Fruit fly (Drosophila melanogaster) whole organism, embryonic: ENCODE measurements around the gene CG31021.
A peak's percentile ranks its signal among the peaks of the same experiment; 100 is the strongest.

Experiments
- B-H1 ChIP-seq: fragments of 200-800 bp; sonication (Bioruptor generic); IDR thresholded peaks from 3 replicates; pipeline ENCODE4 v1.3.6; 2022; ENCODE audit warnings: missing biosample characterization, missing genetic modification characterization
- Bteb2 ChIP-seq: fragments of 200-800 bp; sonication (Bioruptor generic); optimal IDR thresholded peaks from 2 replicates; lab custom pipeline; 2016; ENCODE audit warnings: missing biosample characterization, missing genetic modification characterization
- CG10147 ChIP-seq: fragments of 200-800 bp; sonication (Bioruptor generic); optimal IDR thresholded peaks from 2 replicates; lab custom pipeline; 2019; ENCODE audit warnings: missing biosample characterization, mild to moderate bottlenecking, missing genetic modification characterization, moderate library complexity
- CG10321 ChIP-seq: fragments of 200-800 bp; sonication (Bioruptor generic); IDR thresholded peaks from 2 replicates; pipeline ENCODE4 v1.3.6; 2022; ENCODE audit warnings: missing biosample characterization, missing genetic modification characterization
- CG10543 ChIP-seq: fragments of 200-800 bp; sonication (Bioruptor generic); optimal IDR thresholded peaks from 3 replicates; lab custom pipeline; 2017; ENCODE audit warnings: missing biosample characterization, mild to moderate bottlenecking, missing genetic modification characterization, moderate library complexity
- CG16813 ChIP-seq: fragments of 200-800 bp; sonication (Bioruptor generic); IDR thresholded peaks from 3 replicates; pipeline ENCODE4 v1.3.6; 2022; ENCODE audit warnings: missing biosample characterization, missing genetic modification characterization; ENCODE audit not compliant: partially characterized antibody
- CG17361 ChIP-seq: fragments of 200-800 bp; sonication (Bioruptor generic); IDR thresholded peaks from 3 replicates; pipeline ENCODE4 v1.3.6; 2022; ENCODE audit warnings: missing biosample characterization, missing genetic modification characterization
- CG18011 ChIP-seq: fragments of 200-800 bp; sonication (Bioruptor generic); optimal IDR thresholded peaks from 2 replicates; lab custom pipeline; 2017; ENCODE audit warnings: missing biosample characterization, missing genetic modification characterization, mild to moderate bottlenecking, moderate library complexity, missing genotype
- CG34224 ChIP-seq: fragments of 200-800 bp; sonication (Bioruptor generic); IDR thresholded peaks from 3 replicates; pipeline ENCODE4 v1.3.6; 2022; ENCODE audit warnings: missing biosample characterization, missing genetic modification characterization; ENCODE audit not compliant: partially characterized antibody
- CG5953 ChIP-seq: fragments of 200-800 bp; sonication (Bioruptor generic); IDR thresholded peaks from 2 replicates; pipeline ENCODE4 v1.3.6; 2022; ENCODE audit warnings: missing biosample characterization, missing genetic modification characterization
- CG7839 ChIP-seq: fragments of 200-800 bp; sonication (Bioruptor generic); optimal IDR thresholded peaks from 3 replicates; lab custom pipeline; 2018; ENCODE audit warnings: missing biosample characterization, mild to moderate bottlenecking, missing genetic modification characterization, moderate library complexity
- CoRest ChIP-seq: fragments of 200-800 bp; sonication (Bioruptor generic); optimal IDR thresholded peaks from 3 replicates; lab custom pipeline; 2018; ENCODE audit warnings: missing biosample characterization, mild to moderate bottlenecking, missing genetic modification characterization, moderate library complexity
- Dbx ChIP-seq: fragments of 200-800 bp; sonication (Bioruptor generic); IDR thresholded peaks from 3 replicates; pipeline ENCODE4 v1.3.6; 2022; ENCODE audit warnings: missing biosample characterization, missing genetic modification characterization
- Dp ChIP-seq: fragments of 200-800 bp; sonication (Bioruptor generic); optimal IDR thresholded peaks from 2 replicates; lab custom pipeline; 2018; ENCODE audit warnings: missing biosample characterization, mild to moderate bottlenecking, missing genetic modification characterization, moderate library complexity
- Elba2 ChIP-seq: fragments of 200-800 bp; sonication (Bioruptor generic); optimal IDR thresholded peaks from 3 replicates; lab custom pipeline; 2016; ENCODE audit warnings: missing biosample characterization, missing genetic modification characterization
- Fer2 ChIP-seq: fragments of 200-800 bp; sonication (Bioruptor generic); optimal IDR thresholded peaks from 2 replicates; lab custom pipeline; 2018; ENCODE audit warnings: missing biosample characterization, mild to moderate bottlenecking, missing genetic modification characterization, moderate library complexity
- Hand ChIP-seq: fragments of 200-800 bp; sonication (Bioruptor generic); optimal IDR thresholded peaks from 2 replicates; lab custom pipeline; 2017; ENCODE audit warnings: mild to moderate bottlenecking, missing biosample characterization, missing genetic modification reagents, missing genetic modification characterization
- Hey ChIP-seq: fragments of 200-800 bp; sonication (Bioruptor generic); optimal IDR thresholded peaks from 3 replicates; lab custom pipeline; 2018; ENCODE audit warnings: missing biosample characterization, mild to moderate bottlenecking, missing genetic modification characterization
- Max ChIP-seq: fragments of 200-800 bp; sonication (Bioruptor generic); optimal IDR thresholded peaks from 2 replicates; lab custom pipeline; 2016; ENCODE audit warnings: missing biosample characterization, mild to moderate bottlenecking, missing genetic modification characterization
- Mrtf ChIP-seq: fragments of 200-800 bp; sonication (Bioruptor generic); IDR thresholded peaks from 3 replicates; pipeline ENCODE4 v1.3.6; 2022; ENCODE audit warnings: missing biosample characterization, missing genetic modification characterization
- Neu2 ChIP-seq: fragments of 200-800 bp; sonication (Bioruptor generic); optimal IDR thresholded peaks from 3 replicates; lab custom pipeline; 2016; ENCODE audit warnings: missing biosample characterization, missing genetic modification characterization, borderline replicate concordance
- Ptx1 ChIP-seq: fragments of 200-800 bp; sonication (Bioruptor generic); IDR thresholded peaks from 2 replicates; pipeline ENCODE4 v1.3.6; 2022; ENCODE audit warnings: missing biosample characterization, missing genetic modification characterization
- Sry-β ChIP-seq: fragments of 200-800 bp; sonication (Bioruptor generic); optimal IDR thresholded peaks from 2 replicates; lab custom pipeline; 2018; ENCODE audit warnings: missing biosample characterization, mild to moderate bottlenecking, missing genetic modification characterization, moderate library complexity
- Taf1 ChIP-seq: fragments of 200-800 bp; sonication (Bioruptor generic); IDR thresholded peaks from 2 replicates; pipeline ENCODE4 v1.3.6; 2022; ENCODE audit warnings: missing biosample characterization, missing genetic modification characterization
- aop ChIP-seq: fragments of 200-800 bp; sonication (Bioruptor generic); IDR thresholded peaks from 2 replicates; pipeline ENCODE4 v1.3.6; 2022; ENCODE audit warnings: missing biosample characterization, missing genetic modification characterization
- ara ChIP-seq: fragments of 200-800 bp; sonication (Bioruptor generic); IDR thresholded peaks from 2 replicates; pipeline ENCODE4 v1.3.6; 2022; ENCODE audit warnings: missing biosample characterization, missing genetic modification characterization
- ash1 ChIP-seq: fragments of 200-800 bp; sonication (Bioruptor generic); optimal IDR thresholded peaks from 2 replicates; lab custom pipeline; 2018; ENCODE audit warnings: missing biosample characterization, mild to moderate bottlenecking, missing genetic modification characterization
- bbx ChIP-seq: fragments of 200-800 bp; sonication (Bioruptor generic); IDR thresholded peaks from 2 replicates; pipeline ENCODE4 v1.3.6; 2022; ENCODE audit warnings: missing biosample characterization, missing genetic modification characterization; ENCODE audit not compliant: partially characterized antibody
- cad ChIP-seq: fragments of >200 bp; optimal IDR thresholded peaks from 2 replicates; lab custom pipeline; 2017; ENCODE audit warnings: missing biosample characterization, missing genetic modification characterization
- corto ChIP-seq: fragments of 200-800 bp; sonication (Bioruptor generic); optimal IDR thresholded peaks from 2 replicates; lab custom pipeline; 2016; ENCODE audit warnings: missing biosample characterization, mild to moderate bottlenecking, missing genetic modification characterization, moderate library complexity
- en ChIP-seq: fragments of 200-800 bp; sonication (Bioruptor generic); optimal IDR thresholded peaks from 2 replicates; lab custom pipeline; 2016; ENCODE audit warnings: missing biosample characterization, missing genetic modification characterization
- exex ChIP-seq: fragments of 200-800 bp; sonication (Bioruptor generic); optimal IDR thresholded peaks from 4 replicates; lab custom pipeline; 2018; ENCODE audit warnings: missing biosample characterization, mild to moderate bottlenecking, missing genetic modification characterization, moderate library complexity
- fd3F ChIP-seq: fragments of 200-800 bp; sonication (Bioruptor generic); optimal IDR thresholded peaks from 2 replicates; lab custom pipeline; 2018; ENCODE audit warnings: missing biosample characterization, mild to moderate bottlenecking, missing genetic modification characterization, moderate library complexity
- gcm ChIP-seq: fragments of 200-800 bp; sonication (Bioruptor generic); optimal IDR thresholded peaks from 2 replicates; lab custom pipeline; 2019; ENCODE audit warnings: missing biosample characterization, mild to moderate bottlenecking, missing genetic modification characterization, moderate library complexity
- gt ChIP-seq: fragments of 200-800 bp; sonication (Bioruptor generic); IDR thresholded peaks from 2 replicates; pipeline ENCODE4 v1.3.6; 2022; ENCODE audit warnings: missing biosample characterization, missing genetic modification characterization
- maf-S ChIP-seq: fragments of 200-800 bp; sonication (Bioruptor generic); optimal IDR thresholded peaks from 2 replicates; lab custom pipeline; 2016; ENCODE audit warnings: missing biosample characterization, missing genetic modification characterization
- nmo ChIP-seq: fragments of 200-800 bp; sonication (Bioruptor generic); optimal IDR thresholded peaks from 2 replicates; lab custom pipeline; 2018; ENCODE audit warnings: missing biosample characterization, mild to moderate bottlenecking, missing genetic modification characterization, moderate library complexity
- prd ChIP-seq, 3 experiments: fragments of >200 bp in 2 of 3; fragments of 200-800 bp in 1 of 3; sonication (Bioruptor generic) in 1 of 3; optimal IDR thresholded peaks in 2 of 3; IDR thresholded peaks in 1 of 3; 2 replicates in 2 of 3; 3 replicates in 1 of 3; pipeline versions ENCODE4 v1.3.6 to Lab custom; 2017 to 2022; ENCODE audit warnings: missing biosample characterization in 1 of 3, missing genetic modification characterization in 1 of 3
- run ChIP-seq: fragments of 200-800 bp; sonication (Bioruptor generic); optimal IDR thresholded peaks from 3 replicates; lab custom pipeline; 2018; ENCODE audit warnings: missing biosample characterization, mild to moderate bottlenecking, missing genetic modification characterization
- sens-2 ChIP-seq: fragments of 200-800 bp; sonication (Bioruptor generic); IDR thresholded peaks from 2 replicates; pipeline ENCODE4 v1.3.6; 2022; ENCODE audit warnings: missing biosample characterization, missing genetic modification characterization
- sim ChIP-seq: fragments of 200-800 bp; sonication (Bioruptor generic); IDR thresholded peaks from 2 replicates; pipeline ENCODE4 v1.3.6; 2022; ENCODE audit warnings: missing biosample characterization, missing genetic modification characterization
- sr ChIP-seq: fragments of 200-800 bp; sonication (Bioruptor generic); IDR thresholded peaks from 3 replicates; pipeline ENCODE4 v1.3.6; 2022; ENCODE audit warnings: missing biosample characterization, missing genetic modification characterization
- stwl ChIP-seq: fragments of 200-800 bp; sonication (Bioruptor generic); optimal IDR thresholded peaks from 3 replicates; lab custom pipeline; 2018; ENCODE audit warnings: missing biosample characterization, mild to moderate bottlenecking, missing genetic modification characterization, moderate library complexity
- tll ChIP-seq, 2 experiments: fragments of 200-800 bp in 1 of 2; fragments of >200 bp in 1 of 2; sonication (Bioruptor generic) in 1 of 2; optimal IDR thresholded peaks; 2 replicates each; lab custom pipeline; 2017 to 2019; ENCODE audit warnings: missing biosample characterization in 2 of 2, missing genetic modification characterization in 2 of 2, mild to moderate bottlenecking in 1 of 2, moderate library complexity in 1 of 2
- tna ChIP-seq: fragments of 200-800 bp; sonication (Bioruptor generic); IDR thresholded peaks from 2 replicates; pipeline ENCODE4 v1.3.6; 2022; ENCODE audit warnings: missing biosample characterization, missing genetic modification characterization; ENCODE audit not compliant: partially characterized antibody
- unpg ChIP-seq: fragments of 200-800 bp; sonication (Bioruptor generic); optimal IDR thresholded peaks from 3 replicates; lab custom pipeline; 2018; ENCODE audit warnings: missing biosample characterization, mild to moderate bottlenecking, missing genetic modification characterization, moderate library complexity
- usp ChIP-seq: fragments of >200 bp; optimal IDR thresholded peaks from 2 replicates; lab custom pipeline; 2017; ENCODE audit warnings: missing biosample characterization, missing genetic modification characterization
- zf30C ChIP-seq: fragments of 200-800 bp; sonication (Bioruptor generic); optimal IDR thresholded peaks from 3 replicates; lab custom pipeline; 2018; ENCODE audit warnings: missing biosample characterization, mild to moderate bottlenecking, missing genetic modification characterization

CG31021 gene

DNA sequence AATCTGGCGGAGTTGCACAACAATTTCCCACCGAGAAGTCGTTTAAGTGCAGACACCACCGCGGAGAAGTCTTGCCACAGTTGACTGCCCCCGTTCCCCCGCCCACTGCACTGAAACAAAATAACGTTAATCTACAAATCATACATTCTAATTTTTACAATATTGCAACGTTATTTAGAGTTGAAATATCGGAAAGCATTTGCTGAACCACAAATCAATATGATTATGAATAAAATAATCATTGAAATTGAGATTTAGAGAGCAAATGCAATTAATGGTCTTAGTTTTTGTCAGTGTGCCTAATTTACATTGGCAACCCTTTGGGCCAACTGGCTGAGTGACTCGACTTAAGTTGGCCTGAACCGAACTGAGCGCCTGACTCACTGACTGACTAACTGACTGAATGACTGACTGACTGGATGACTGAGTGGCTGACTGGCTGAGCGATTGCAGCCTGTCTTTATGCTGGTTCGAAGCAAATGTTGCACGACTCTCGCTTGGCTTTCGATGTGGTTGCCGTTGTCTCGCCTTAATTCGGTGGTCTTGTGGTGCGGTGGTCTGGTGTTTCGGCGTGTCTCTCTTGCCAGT is 31.4 kb upstream of the CG31021 start (continued):
- TF ChIP-seq sr (GFP tag; lab: Robert Waterston, UW) (peak; percentile 42; the same call in 1 of the 3 replicates), Sry-β (GFP tag; lab: Kevin White, UChicago) (peak; percentile 28), maf-S (GFP tag; lab: Kevin White, UChicago) (peak; percentile 28), Ptx1 (GFP tag; lab: Robert Waterston, UW) (peak; percentile 87), ash1 (GFP tag; lab: Kevin White, UChicago) (no peak), unpg (GFP tag; lab: Kevin White, UChicago) (peak; percentile 93), Taf1 (no peak), Mrtf (GFP tag; lab: Robert Waterston, UW) (peak; percentile 74), CG17361 (no peak; the same call in none of the 3 replicates), Fer2 (tag; lab: Kevin White, UChicago) (no peak), CG10321 (GFP tag; lab: Robert Waterston, UW) (peak; percentile 40; the same call in 1 of the 2 replicates), CG10543 (GFP tag; lab: Kevin White, UChicago) (peak; percentile 30), en (GFP tag; lab: Kevin White, UChicago) (peak; percentile 66), usp (no peak), CG34224 (no peak), sim (peak; percentile 69; the same call in 1 of the 2 replicates), exex (tag; lab: Kevin White, UChicago) (peak; percentile 5), aop (GFP tag; lab: Robert Waterston, UW) (no peak), tll (GFP tag; optimal IDR thresholded peaks at IDR 0.05; lab: Kevin White, UChicago) (peak in 1 of 2 experiments; percentile 55), tna (GFP tag; lab: Robert Waterston, UW) (no peak), run (tag; lab: Kevin White, UChicago) (peak; percentile 64), B-H1 (GFP tag; lab: Robert Waterston, UW) (peak; percentile 64), stwl (tag; lab: Kevin White, UChicago) (peak; percentile 25), CoRest (tag; lab: Kevin White, UChicago) (peak; percentile 81), nmo (GFP tag; lab: Kevin White, UChicago) (peak; percentile 80), corto (peak; percentile 75), Max (peak; percentile 41), prd (optimal IDR thresholded peaks at IDR 0.05; lab: Kevin White, UChicago) (no peak), prd (GFP tag; IDR thresholded peaks at IDR 0.05; lab: Robert Waterston, UW) (peak; percentile 82; the same call in 2 of the 3 replicates), CG18011 (GFP tag; lab: Kevin White, UChicago) (peak; percentile 20), Neu2 (GFP tag; lab: Kevin White, UChicago) (no peak), CG5953 (peak; percentile 88), Dp (no peak), sens-2 (GFP tag; lab: Robert Waterston, UW) (peak; percentile 64), CG7839 (tag; lab: Kevin White, UChicago) (peak; percentile 83), fd3F (peak; percentile 61), Dbx (GFP tag; lab: Robert Waterston, UW) (0 out of 3 replicates have a peak, but pooled peaks have one; percentile 19), Elba2 (GFP tag; lab: Kevin White, UChicago) (no peak), Hand (GFP tag; lab: Kevin White, UChicago) (no peak), gt (GFP tag; lab: Robert Waterston, UW) (no peak), bbx (no peak), CG10147 (GFP tag; lab: Kevin White, UChicago) (peak; percentile 65), cad (GFP tag; lab: Kevin White, UChicago) (no peak), ara (peak; percentile 86), Bteb2 (GFP tag; lab: Kevin White, UChicago) (peak; percentile 61), gcm (GFP tag; lab: Kevin White, UChicago) (peak; percentile 82), zf30C (GFP tag; lab: Kevin White, UChicago) (peak; percentile 77), Hey (no peak), CG16813 (GFP tag; lab: Robert Waterston, UW) (no peak)
